Fruit fly (Drosophila melanogaster): ENCODE measurements around the gene CG4213.

dm6 chr2L:368398-369008 is 33.5 kb downstream of the CG4213 start:
- TF ChIP-seq CG8478 (optimal IDR thresholded peaks at IDR 0.05), result no peak
- TF ChIP-seq psq (optimal IDR thresholded peaks at IDR 0.05), result no peak
- TF ChIP-seq Dll (optimal IDR thresholded peaks at IDR 0.05), result no peak
- no peak for TF ChIP-seq pan (optimal IDR thresholded peaks at IDR 0.05)
- TF ChIP-seq usp (GFP tag; optimal IDR thresholded peaks at IDR 0.05), result no peak
